Worm (Caenorhabditis elegans): ENCODE measurements around the gene C07A9.12.

ce11 chrIII:9738954-9739353, 11.6 kb upstream of the C07A9.12 start, which contains the start of gene hlh-4:
- TF ChIP-seq unc-62 (GFP tag; optimal IDR thresholded peaks at IDR 0.05) (no peak), mab-5 (tag; optimal IDR thresholded peaks at IDR 0.05) (no peak), nhr-237 (tag; optimal IDR thresholded peaks at IDR 0.05) (no peak), lin-39 (tag; optimal IDR thresholded peaks at IDR 0.05) (no peak), R02D3.7 (tag; optimal IDR thresholded peaks at IDR 0.05) (no peak), ztf-4 (tag; optimal IDR thresholded peaks at IDR 0.05) (no peak), lin-11 (tag; optimal IDR thresholded peaks at IDR 0.05) (no peak), unc-39 (tag; optimal IDR thresholded peaks at IDR 0.05) (no peak), zag-1 (tag; optimal IDR thresholded peaks at IDR 0.05) (no peak), fos-1 (tag; optimal IDR thresholded peaks at IDR 0.05) (no peak), unc-55 (GFP tag; optimal IDR thresholded peaks at IDR 0.05) (no peak), ceh-82 (tag; optimal IDR thresholded peaks at IDR 0.05) (no peak)
